Worm (Caenorhabditis elegans) whole organism, L4 larva: Measurements from ENCODE around the gene F46E10.18.

ENCODE experiments used
- aly-2 ChIP-seq: sonication (generic microtip); optimal IDR thresholded peaks from 2 replicates; lab custom pipeline; 2018; ENCODE audit warnings: missing biosample characterization, missing genetic modification characterization
- daf-8 ChIP-seq: fragments of 200-800 bp; sonication (Bioruptor generic); IDR thresholded peaks from 2 replicates; pipeline ENCODE4 v1.3.6; 2022; ENCODE audit warnings: missing genetic modification characterization, missing compliant biosample characterization
- dmd-6 ChIP-seq: fragments of 200-800 bp; sonication (Bioruptor generic); IDR thresholded peaks from 2 replicates; pipeline ENCODE4 v1.3.6; 2022; ENCODE audit warnings: missing genetic modification reagents, missing genetic modification characterization, missing compliant biosample characterization
- dpl-1 ChIP-seq: fragments of 150-350 bp; optimal IDR thresholded peaks from 2 replicates; lab custom pipeline; 2014; ENCODE audit warnings: missing biosample characterization, missing genetic modification reagents, missing genetic modification characterization
- dve-1 ChIP-seq: sonication (generic microtip); optimal IDR thresholded peaks from 2 replicates; lab custom pipeline; 2017; ENCODE audit warnings: antibody characterized with exemption, mild to moderate bottlenecking, missing genetic modification characterization, missing compliant biosample characterization; ENCODE audit not compliant: insufficient read depth
- fos-1 ChIP-seq: fragments of 150-350 bp; optimal IDR thresholded peaks from 2 replicates; lab custom pipeline; 2014; ENCODE audit warnings: missing biosample characterization, missing genetic modification characterization
- nhr-11 ChIP-seq: fragments of 150-350 bp; optimal IDR thresholded peaks from 2 replicates; lab custom pipeline; 2014; ENCODE audit warnings: missing biosample characterization, missing genetic modification characterization
- nhr-237 ChIP-seq: sonication (generic microtip); optimal IDR thresholded peaks from 2 replicates; lab custom pipeline; 2017; ENCODE audit warnings: missing biosample characterization, missing genetic modification characterization
- pha-4 ChIP-seq, 2 experiments: fragments of 150-350 bp in 1 of 2; fragments of 200-800 bp in 1 of 2; sonication (Bioruptor generic) in 1 of 2; IDR thresholded peaks in 1 of 2; optimal IDR thresholded peaks in 1 of 2; 2 replicates each; pipeline versions ENCODE4 v1.3.6 to Lab custom; 2014 to 2022; ENCODE audit warnings: missing genetic modification characterization in 2 of 2, missing genetic modification reagents in 2 of 2, missing biosample characterization in 1 of 2, missing compliant biosample characterization in 1 of 2
- saeg-2 ChIP-seq: fragments of 200-800 bp; sonication (Bioruptor generic); IDR thresholded peaks from 2 replicates; pipeline ENCODE4 v1.3.6; 2022; ENCODE audit warnings: missing genetic modification reagents, missing genetic modification characterization, missing compliant biosample characterization
- snpc-1.2 ChIP-seq: fragments of 200-800 bp; sonication (Bioruptor generic); IDR thresholded peaks from 2 replicates; pipeline ENCODE4 v1.3.6; 2022; ENCODE audit warnings: missing genetic modification reagents, missing genetic modification characterization, missing compliant biosample characterization
- snpc-4 ChIP-seq: fragments of 150-350 bp; optimal IDR thresholded peaks from 2 replicates; lab custom pipeline; 2014; ENCODE audit warnings: missing biosample characterization, missing genetic modification characterization
- zag-1 ChIP-seq: fragments of 150-350 bp; optimal IDR thresholded peaks from 2 replicates; lab custom pipeline; 2014; ENCODE audit warnings: missing biosample characterization, missing genetic modification characterization

DNA sequence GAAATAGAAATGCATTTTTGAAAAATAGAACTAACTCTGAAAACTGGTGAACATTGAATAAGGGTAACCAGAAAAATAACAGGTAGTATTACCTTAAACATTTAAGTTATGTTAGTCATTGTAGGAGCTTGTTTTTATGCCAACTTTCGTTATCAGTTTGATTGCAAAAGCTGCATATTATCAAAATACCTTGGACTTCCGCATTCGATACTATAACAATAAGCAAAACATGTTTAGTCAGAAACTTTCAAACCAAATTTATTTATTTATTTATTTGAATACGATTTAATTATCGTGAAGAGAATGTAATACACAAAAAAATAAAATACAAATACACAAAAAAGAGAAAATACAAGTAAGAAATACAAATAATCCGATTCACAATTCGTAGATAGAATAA lies 33.5 kb downstream of the F46E10.18 start, which contains the start of gene K04A8.19:
- TF ChIP-seq dpl-1 (GFP tag; lab: Kevin White, UChicago): no peak
- TF ChIP-seq saeg-2 (GFP tag; lab: Robert Waterston, UW): no peak
- no peak for TF ChIP-seq aly-2 (tag; lab: Kevin White, UChicago)
- no peak for TF ChIP-seq dve-1 (tag; lab: Kevin White, UChicago)
- TF ChIP-seq daf-8: no peak
- TF ChIP-seq nhr-11 (tag; lab: Kevin White, UChicago): no peak
- TF ChIP-seq pha-4 (GFP tag; IDR thresholded peaks at IDR 0.05; lab: Robert Waterston, UW): no peak
- no peak for TF ChIP-seq pha-4 (tag; optimal IDR thresholded peaks at IDR 0.05; lab: Kevin White, UChicago)
- TF ChIP-seq fos-1: no peak
- no peak for TF ChIP-seq nhr-237 (tag; lab: Kevin White, UChicago)
- no peak for TF ChIP-seq snpc-4 (tag; lab: Kevin White, UChicago)
- TF ChIP-seq zag-1: no peak
- no peak for TF ChIP-seq dmd-6 (GFP tag; lab: Robert Waterston, UW)
- TF ChIP-seq snpc-1.2: no peak
